Fruit fly (Drosophila melanogaster): ENCODE results near the gene KFase.

DNA sequence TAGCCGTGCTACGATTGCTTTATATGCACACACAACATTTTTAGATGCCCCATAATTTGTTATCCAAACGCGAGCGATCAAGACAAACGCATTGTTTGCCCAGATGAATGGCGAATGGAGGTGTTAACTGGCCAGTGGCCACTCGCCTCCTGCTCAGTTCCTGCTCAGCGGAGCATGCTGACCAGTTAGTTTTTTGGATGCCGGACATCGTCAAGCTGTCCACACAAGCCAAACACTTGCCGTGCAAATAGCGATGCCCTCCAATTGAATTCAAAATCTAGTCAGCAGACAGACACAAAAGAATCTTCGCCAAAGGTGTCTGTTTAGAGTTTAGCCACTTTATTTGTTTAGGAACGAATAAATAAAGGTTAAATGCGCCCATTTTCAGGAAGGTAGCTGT is 26.3 kb downstream of the KFase start:
- no peak for TF ChIP-seq pan (optimal IDR thresholded peaks at IDR 0.05)
- no peak for TF ChIP-seq psq (optimal IDR thresholded peaks at IDR 0.05)
- TF ChIP-seq Dll (optimal IDR thresholded peaks at IDR 0.05) = no peak
- TF ChIP-seq CG8478 (optimal IDR thresholded peaks at IDR 0.05) = no peak
